Worm (Caenorhabditis elegans) whole organism, young adult: ENCODE data around the gene M02F4.2.

ENCODE experiments used
- B0336.3 ChIP-seq: fragments of 200-800 bp; sonication (Bioruptor generic); IDR thresholded peaks from 2 replicates; pipeline ENCODE4 v1.3.6; 2022; ENCODE audit warnings: missing genetic modification characterization, missing compliant biosample characterization
- C06A6.2 ChIP-seq: fragments of 200-800 bp; sonication (Bioruptor generic); conservative IDR thresholded peaks from 2 replicates; pipeline ENCODE4 v1.3.6; 2022; ENCODE audit warnings: missing genetic modification characterization, missing compliant biosample characterization
- F10E7.11 ChIP-seq: sonication (generic microtip); optimal IDR thresholded peaks from 2 replicates; lab custom pipeline; 2017; ENCODE audit warnings: mild to moderate bottlenecking, missing genetic modification characterization, moderate library complexity, missing compliant biosample characterization
- F33H1.4 ChIP-seq: fragments of 200-800 bp; sonication (Bioruptor generic); IDR thresholded peaks from 2 replicates; pipeline ENCODE4 v1.3.6; 2022; ENCODE audit warnings: missing genetic modification reagents, missing genetic modification characterization, missing compliant biosample characterization
- F37B4.10 ChIP-seq: fragments of 200-800 bp; sonication (Bioruptor generic); IDR thresholded peaks from 2 replicates; pipeline ENCODE4 v1.3.6; 2022; ENCODE audit warnings: missing genetic modification characterization, missing compliant biosample characterization
- F49E8.2 ChIP-seq: sonication (generic microtip); optimal IDR thresholded peaks from 3 replicates; lab custom pipeline; 2017; ENCODE audit warnings: missing genetic modification characterization, mild to moderate bottlenecking, missing compliant biosample characterization, antibody characterized with exemption, moderate library complexity; ENCODE audit not compliant: insufficient read depth
- T07F8.4 ChIP-seq: sonication (generic microtip); optimal IDR thresholded peaks from 2 replicates; lab custom pipeline; 2016; ENCODE audit warnings: mild to moderate bottlenecking, missing genetic modification characterization, moderate library complexity, missing compliant biosample characterization
- Y53F4B.3 ChIP-seq: fragments of 200-800 bp; sonication (Bioruptor generic); IDR thresholded peaks from 2 replicates; pipeline ENCODE4 v1.3.6; 2022; ENCODE audit warnings: missing genetic modification reagents, missing genetic modification characterization, missing compliant biosample characterization
- Y53G8AR.9 ChIP-seq: fragments of 200-800 bp; sonication (Bioruptor generic); conservative IDR thresholded peaks from 2 replicates; pipeline ENCODE4 v1.3.6; 2022; ENCODE audit warnings: missing genetic modification reagents, missing genetic modification characterization, missing compliant biosample characterization
- ama-1 ChIP-seq, 3 experiments: fragments of 150-350 bp in 1 of 3; sonication (generic microtip) in 2 of 3; optimal IDR thresholded peaks; 2 replicates each; lab custom pipeline; 2014 to 2018; ENCODE audit warnings: missing biosample characterization in 2 of 3, missing genetic modification characterization in 2 of 3, missing genetic modification reagents in 2 of 3
- aptf-2 ChIP-seq: fragments of 200-800 bp; sonication (Bioruptor generic); conservative IDR thresholded peaks from 2 replicates; pipeline ENCODE4 v1.3.6; 2022; ENCODE audit warnings: missing genetic modification reagents, missing genetic modification characterization, missing compliant biosample characterization
- atf-7 ChIP-seq: sonication (generic microtip); optimal IDR thresholded peaks from 2 replicates; lab custom pipeline; 2017; ENCODE audit warnings: mild to moderate bottlenecking, missing genetic modification characterization, missing compliant biosample characterization
- athp-1 ChIP-seq: sonication (generic microtip); optimal IDR thresholded peaks from 2 replicates; lab custom pipeline; 2017; ENCODE audit warnings: mild to moderate bottlenecking, missing genetic modification characterization, missing compliant biosample characterization
- ceh-100 ChIP-seq: fragments of 200-800 bp; sonication (Bioruptor generic); IDR thresholded peaks from 2 replicates; pipeline ENCODE4 v1.3.6; 2022; ENCODE audit warnings: missing genetic modification reagents, missing genetic modification characterization, missing compliant biosample characterization
- ceh-79 ChIP-seq: sonication (generic microtip); optimal IDR thresholded peaks from 2 replicates; lab custom pipeline; 2017; ENCODE audit warnings: mild to moderate bottlenecking, missing genetic modification characterization, missing compliant biosample characterization
- egl-18 ChIP-seq: fragments of 200-800 bp; sonication (Bioruptor generic); IDR thresholded peaks from 2 replicates; pipeline ENCODE4 v1.3.6; 2022; ENCODE audit warnings: missing genetic modification reagents, missing genetic modification characterization, missing compliant biosample characterization
- hrde-1 ChIP-seq: sonication (generic microtip); optimal IDR thresholded peaks from 2 replicates; lab custom pipeline; 2016; ENCODE audit warnings: missing genetic modification characterization, mild to moderate bottlenecking, missing compliant biosample characterization, moderate library complexity, missing genotype, missing genetic modification reagents, borderline replicate concordance
- lag-1 ChIP-seq: fragments of 200-800 bp; sonication (Bioruptor generic); IDR thresholded peaks from 2 replicates; pipeline ENCODE4 v1.3.6; 2022; ENCODE audit warnings: missing genetic modification reagents, missing genetic modification characterization, missing compliant biosample characterization
- lin-26 ChIP-seq: fragments of 200-800 bp; sonication (Bioruptor generic); IDR thresholded peaks from 2 replicates; pipeline ENCODE4 v1.3.6; 2022; ENCODE audit warnings: missing genetic modification reagents, missing genetic modification characterization, missing compliant biosample characterization
- lsy-27 ChIP-seq: sonication (generic microtip); optimal IDR thresholded peaks from 2 replicates; lab custom pipeline; 2017; ENCODE audit warnings: missing genetic modification characterization, mild to moderate bottlenecking, missing compliant biosample characterization, antibody characterized with exemption, missing genotype, borderline replicate concordance; ENCODE audit not compliant: insufficient read depth
- madf-10 ChIP-seq: sonication (generic microtip); optimal IDR thresholded peaks from 2 replicates; lab custom pipeline; 2016; ENCODE audit warnings: mild to moderate bottlenecking, missing genetic modification characterization, missing compliant biosample characterization
- mcd-1 ChIP-seq: fragments of 200-800 bp; sonication (Bioruptor generic); IDR thresholded peaks from 2 replicates; pipeline ENCODE4 v1.3.6; 2022; ENCODE audit warnings: missing genetic modification reagents, missing genetic modification characterization, missing compliant biosample characterization
- mxl-1 ChIP-seq: sonication (generic microtip); optimal IDR thresholded peaks from 2 replicates; lab custom pipeline; 2016; ENCODE audit warnings: missing genetic modification characterization, missing compliant biosample characterization
- nfya-1 ChIP-seq: sonication (generic microtip); optimal IDR thresholded peaks from 2 replicates; lab custom pipeline; 2017; ENCODE audit warnings: antibody characterized with exemption, missing compliant biosample characterization, missing genetic modification characterization, borderline replicate concordance; ENCODE audit not compliant: insufficient read depth
- nfya-2 ChIP-seq: fragments of 200-800 bp; sonication (Bioruptor generic); IDR thresholded peaks from 2 replicates; pipeline ENCODE4 v1.3.6; 2022; ENCODE audit warnings: missing genetic modification reagents, missing genetic modification characterization, missing compliant biosample characterization
- nhr-80 ChIP-seq: sonication (generic microtip); optimal IDR thresholded peaks from 2 replicates; lab custom pipeline; 2016; ENCODE audit warnings: missing genetic modification characterization, missing compliant biosample characterization
- pha-4 ChIP-seq: fragments of 150-350 bp; sonication (generic microtip); optimal IDR thresholded peaks from 2 replicates; lab custom pipeline; 2014; ENCODE audit warnings: missing biosample characterization, missing genetic modification reagents, missing genetic modification characterization
- tlf-1 ChIP-seq: fragments of 200-800 bp; sonication (Bioruptor generic); optimal IDR thresholded peaks from 2 replicates; lab custom pipeline; 2018; ENCODE audit warnings: mild to moderate bottlenecking, missing genetic modification characterization, missing compliant biosample characterization
- xnd-1 ChIP-seq: sonication (generic microtip); optimal IDR thresholded peaks from 2 replicates; lab custom pipeline; 2016; ENCODE audit warnings: missing genotype, missing genetic modification reagents, missing genetic modification characterization, missing compliant biosample characterization
- ztf-25 ChIP-seq: fragments of 200-800 bp; sonication (Bioruptor generic); IDR thresholded peaks from 2 replicates; pipeline ENCODE4 v1.3.6; 2022; ENCODE audit warnings: missing genetic modification reagents, missing genetic modification characterization, missing compliant biosample characterization

The M02F4.2 gene

ce11 chrX:3029030-3029429 lies 5.1 kb downstream of the M02F4.2 start, which contains the start of gene M02F4.1:
TSS of gene M02F4.1 (minus strand) at chrX:3029130.
- TF ChIP-seq lin-26 (GFP tag; lab: Robert Waterston, UW), result 0 out of 2 replicates have a peak, but pooled peaks have one; percentile 25
- TF ChIP-seq athp-1 (tag; lab: Kevin White, UChicago), result no peak

ce11 chrX:3025145-3025544 lies 9.0 kb downstream of the M02F4.2 start:
- TF ChIP-seq F10E7.11 (no peak), ceh-100 (GFP tag; lab: Robert Waterston, UW) (no peak), mxl-1 (tag; lab: Kevin White, UChicago) (no peak), lag-1 (GFP tag; lab: Robert Waterston, UW) (no peak), Y53F4B.3 (no peak), ztf-25 (no peak), ceh-79 (tag; lab: Kevin White, UChicago) (no peak), pha-4 (tag; lab: Kevin White, UChicago) (no peak), hrde-1 (tag; lab: Kevin White, UChicago) (no peak), nhr-80 (tag; lab: Kevin White, UChicago) (no peak), F33H1.4 (GFP tag; lab: Robert Waterston, UW) (no peak), B0336.3 (no peak), athp-1 (tag; lab: Kevin White, UChicago) (no peak), Y53G8AR.9 (GFP tag; lab: Robert Waterston, UW) (no peak), mcd-1 (GFP tag; lab: Robert Waterston, UW) (no peak), ama-1 (optimal IDR thresholded peaks at IDR 0.05; lab: Kevin White, UChicago) (no peak), ama-1 (GFP tag; optimal IDR thresholded peaks at IDR 0.05; lab: Kevin White, UChicago) (no peak), F37B4.10 (GFP tag; lab: Robert Waterston, UW) (no peak), F49E8.2 (tag; lab: Kevin White, UChicago) (no peak), C06A6.2 (GFP tag; lab: Robert Waterston, UW) (no peak)

ce11 chrX:3024637-3025113 lies 9.4 kb downstream of the M02F4.2 start, which contains the start of gene aqp-7:
TSS of gene aqp-7 (plus strand) at chrX:3025063.
- no peak for TF ChIP-seq lsy-27 (tag; lab: Kevin White, UChicago)

ce11 chrX:3023552-3024183 lies 10.4 kb downstream of the M02F4.2 start:
- TF ChIP-seq madf-10 (no peak), atf-7 (tag; lab: Kevin White, UChicago) (no peak), xnd-1 (no peak), nfya-2 (GFP tag; lab: Robert Waterston, UW) (no peak), ztf-25 (no peak), tlf-1 (GFP tag; lab: Kevin White, UChicago) (no peak), nfya-1 (tag; lab: Kevin White, UChicago) (no peak), T07F8.4 (tag; lab: Kevin White, UChicago) (no peak), aptf-2 (GFP tag; lab: Robert Waterston, UW) (no peak), egl-18 (no peak)
